Fruit fly (Drosophila melanogaster): Measurements from ENCODE around the gene CG5111.
A peak's percentile ranks its signal among the peaks of the same experiment; 100 is the strongest.

The CG5111 gene

dm6 chr3R:25515450-25516288, 9.6 kb downstream of the CG5111 start, which contains the start of gene msi (continued):
- TF ChIP-seq kah (GFP tag; optimal IDR thresholded peaks at IDR 0.05) (peak; percentile 99), lola (GFP tag; optimal IDR thresholded peaks at IDR 0.05) (peak in 1 of 3 experiments; percentile 99), MBD-R2 (GFP tag; IDR thresholded peaks at IDR 0.05) (peak; percentile 98), CG11504 (tag; optimal IDR thresholded peaks at IDR 0.05) (peak; percentile 99), CG34422 (GFP tag; IDR thresholded peaks at IDR 0.05) (peak; percentile 99), CG2678 (tag; optimal IDR thresholded peaks at IDR 0.05) (peak; percentile 100), sens-2 (GFP tag; IDR thresholded peaks at IDR 0.05) (peak; percentile 95), ato (GFP tag; IDR thresholded peaks at IDR 0.05; ENCODE audit: partially characterized antibody) (no peak; the same call in 1 of the 2 replicates), Bdp1 (GFP tag; optimal IDR thresholded peaks at IDR 0.05) (peak; percentile 57), phol (tag; optimal IDR thresholded peaks at IDR 0.05) (peak; percentile 99), sna (GFP tag; IDR thresholded peaks at IDR 0.05; ENCODE audit: partially characterized antibody) (0 out of 2 replicates have a peak, but pooled peaks have one; percentile 18), fd102C (GFP tag; optimal IDR thresholded peaks at IDR 0.05) (peak; percentile 16), exex (tag; optimal IDR thresholded peaks at IDR 0.05) (peak; percentile 94), CG31441 (GFP tag; IDR thresholded peaks at IDR 0.05) (peak; percentile 100), hbn (GFP tag; IDR thresholded peaks at IDR 0.05; ENCODE audit: partially characterized antibody) (peak; percentile 38; the same call in 1 of the 2 replicates), CG33213 (GFP tag; optimal IDR thresholded peaks at IDR 0.05) (peak; percentile 16), Pdp1 (GFP tag; optimal IDR thresholded peaks at IDR 0.05) (peak; percentile 69 to 80), Myb (GFP tag; optimal IDR thresholded peaks at IDR 0.05) (peak; percentile 63), Ets97D (GFP tag; optimal IDR thresholded peaks at IDR 0.05) (peak; percentile 98), PHDP (tag; optimal IDR thresholded peaks at IDR 0.05) (peak; percentile 100), slp2 (GFP tag; optimal IDR thresholded peaks at IDR 0.05) (peak; percentile 71), yki (optimal IDR thresholded peaks at IDR 0.05) (peak; percentile 54), CG15011 (GFP tag; optimal IDR thresholded peaks at IDR 0.05) (peak; percentile 93), nom (GFP tag; optimal IDR thresholded peaks at IDR 0.05) (peak; percentile 91), Sox100B (GFP tag; optimal IDR thresholded peaks at IDR 0.05) (peak; percentile 100), CG13624 (GFP tag; optimal IDR thresholded peaks at IDR 0.05) (peak; percentile 69), CTCF (GFP tag; optimal IDR thresholded peaks at IDR 0.05) (peak; percentile 70), stwl (tag; optimal IDR thresholded peaks at IDR 0.05) (peak; percentile 97), CG4424 (GFP tag; optimal IDR thresholded peaks at IDR 0.05) (peak; percentile 97), dmrt99B (tag; optimal IDR thresholded peaks at IDR 0.05) (peak; percentile 100), CG7786 (GFP tag; optimal IDR thresholded peaks at IDR 0.05) (peak; percentile 75), Spps (tag; optimal IDR thresholded peaks at IDR 0.05) (peak; percentile 99), Deaf1 (tag; optimal IDR thresholded peaks at IDR 0.05) (peak; percentile 92), ttk (GFP tag; IDR thresholded peaks at IDR 0.05) (peak; percentile 99), Side (GFP tag; optimal IDR thresholded peaks at IDR 0.05) (peak; percentile 67), CG1832 (GFP tag; optimal IDR thresholded peaks at IDR 0.05) (peak; percentile 90), grau (tag; optimal IDR thresholded peaks at IDR 0.05) (peak; percentile 99), CG12219 (GFP tag; optimal IDR thresholded peaks at IDR 0.05) (peak; percentile 87), CG14965 (GFP tag; optimal IDR thresholded peaks at IDR 0.05; ENCODE audit: borderline replicate concordance) (peak; percentile 9), CG16815 (GFP tag; optimal IDR thresholded peaks at IDR 0.05) (peak; percentile 97), Blimp-1 (GFP tag; optimal IDR thresholded peaks at IDR 0.05) (peak; percentile 99), CG2116 (GFP tag; optimal IDR thresholded peaks at IDR 0.05) (peak; percentile 80), CG5180 (GFP tag; optimal IDR thresholded peaks at IDR 0.05) (peak; percentile 89), CG11695 (GFP tag; IDR thresholded peaks at IDR 0.05) (peak; percentile 99), toy (GFP tag; IDR thresholded peaks at IDR 0.05) (peak; percentile 93), HLH54F (GFP tag; optimal IDR thresholded peaks at IDR 0.05) (peak; percentile 69), knrl (GFP tag; IDR thresholded peaks at IDR 0.05; ENCODE audit: partially characterized antibody) (no peak; the same call in 2 of the 3 replicates), Dref (GFP tag; IDR thresholded peaks at IDR 0.05) (no peak)

Measured in whole organism, embryonic.